Fruit fly (Drosophila melanogaster) whole organism, embryonic: Measurements from ENCODE around the gene Edg78E.

Experiments used
- Antp ChIP-seq: fragments of 200-800 bp; sonication (Bioruptor generic); optimal IDR thresholded peaks from 3 replicates; lab custom pipeline; 2016; ENCODE audit warnings: missing biosample characterization, missing genetic modification characterization
- Atf6 ChIP-seq: fragments of 200-800 bp; sonication (Bioruptor generic); IDR thresholded peaks from 2 replicates; pipeline ENCODE4 v1.3.6; 2022; ENCODE audit warnings: missing biosample characterization, missing genetic modification characterization
- B-H1 ChIP-seq: fragments of 200-800 bp; sonication (Bioruptor generic); IDR thresholded peaks from 3 replicates; pipeline ENCODE4 v1.3.6; 2022; ENCODE audit warnings: missing biosample characterization, missing genetic modification characterization
- CG10431 ChIP-seq: fragments of 200-800 bp; sonication (Bioruptor generic); optimal IDR thresholded peaks from 3 replicates; lab custom pipeline; 2018; ENCODE audit warnings: missing biosample characterization, mild to moderate bottlenecking, missing genetic modification characterization
- CG11504 ChIP-seq: fragments of 200-800 bp; sonication (Bioruptor generic); optimal IDR thresholded peaks from 3 replicates; lab custom pipeline; 2019; ENCODE audit warnings: missing biosample characterization, mild to moderate bottlenecking, missing genetic modification characterization, moderate library complexity
- CG14710 ChIP-seq: fragments of 200-800 bp; sonication (Bioruptor generic); optimal IDR thresholded peaks from 3 replicates; lab custom pipeline; 2019; ENCODE audit warnings: missing biosample characterization, mild to moderate bottlenecking, missing genetic modification characterization, moderate library complexity
- CG14965 ChIP-seq: fragments of 200-800 bp; sonication (Bioruptor generic); optimal IDR thresholded peaks from 2 replicates; lab custom pipeline; 2016; ENCODE audit warnings: missing biosample characterization, missing genetic modification characterization, borderline replicate concordance
- CG15073 ChIP-seq: fragments of 200-800 bp; sonication (Bioruptor generic); optimal IDR thresholded peaks from 2 replicates; lab custom pipeline; 2016; ENCODE audit warnings: missing biosample characterization, missing genetic modification characterization
- CG15514 ChIP-seq: fragments of 200-800 bp; sonication (Bioruptor generic); optimal IDR thresholded peaks from 3 replicates; lab custom pipeline; 2017; ENCODE audit warnings: missing biosample characterization, missing genetic modification characterization, mild to moderate bottlenecking, moderate library complexity, missing genetic modification reagents
- CG16813 ChIP-seq: fragments of 200-800 bp; sonication (Bioruptor generic); IDR thresholded peaks from 3 replicates; pipeline ENCODE4 v1.3.6; 2022; ENCODE audit warnings: missing biosample characterization, missing genetic modification characterization; ENCODE audit not compliant: partially characterized antibody
- CG17359 ChIP-seq: fragments of 200-800 bp; sonication (Bioruptor generic); optimal IDR thresholded peaks from 3 replicates; lab custom pipeline; 2018; ENCODE audit warnings: missing biosample characterization, mild to moderate bottlenecking, missing genetic modification characterization, moderate library complexity
- CG1792 ChIP-seq: fragments of 200-800 bp; sonication (Bioruptor generic); optimal IDR thresholded peaks from 2 replicates; lab custom pipeline; 2016; ENCODE audit warnings: missing biosample characterization, missing genetic modification characterization
- CG18262 ChIP-seq: fragments of 200-800 bp; optimal IDR thresholded peaks from 3 replicates; lab custom pipeline; 2019; ENCODE audit warnings: missing biosample characterization, mild to moderate bottlenecking, missing genetic modification characterization, moderate library complexity
- CG2202 ChIP-seq: fragments of 200-800 bp; sonication (Bioruptor generic); optimal IDR thresholded peaks from 2 replicates; lab custom pipeline; 2018; ENCODE audit warnings: missing biosample characterization, mild to moderate bottlenecking, missing genetic modification characterization
- CG2678 ChIP-seq: fragments of 200-800 bp; sonication (Bioruptor generic); optimal IDR thresholded peaks from 3 replicates; lab custom pipeline; 2019; ENCODE audit warnings: missing biosample characterization, mild to moderate bottlenecking, missing genetic modification characterization, moderate library complexity
- CG2889 ChIP-seq: fragments of 200-800 bp; sonication (Bioruptor generic); IDR thresholded peaks from 3 replicates; pipeline ENCODE4 v1.3.6; 2022; ENCODE audit warnings: missing biosample characterization, missing genetic modification characterization
- CG31441 ChIP-seq: fragments of 200-800 bp; sonication (Bioruptor generic); IDR thresholded peaks from 2 replicates; pipeline ENCODE4 v1.3.6; 2022; ENCODE audit warnings: missing biosample characterization, missing genetic modification characterization
- CG3281 ChIP-seq: fragments of 200-800 bp; sonication (Bioruptor generic); optimal IDR thresholded peaks from 3 replicates; lab custom pipeline; 2017; ENCODE audit warnings: missing biosample characterization, mild to moderate bottlenecking, missing genetic modification characterization
- CG33557 ChIP-seq: fragments of 200-800 bp; sonication (Bioruptor generic); optimal IDR thresholded peaks from 2 replicates; lab custom pipeline; 2019; ENCODE audit warnings: missing biosample characterization, mild to moderate bottlenecking, missing genetic modification characterization, moderate library complexity
- CG4328 ChIP-seq: fragments of 200-800 bp; sonication (Bioruptor generic); optimal IDR thresholded peaks from 3 replicates; lab custom pipeline; 2017; ENCODE audit warnings: missing biosample characterization, missing genetic modification reagents, missing genetic modification characterization
- CG6689 ChIP-seq: fragments of 200-800 bp; sonication (Bioruptor generic); IDR thresholded peaks from 2 replicates; pipeline ENCODE4 v1.3.6; 2022; ENCODE audit warnings: missing biosample characterization, missing genetic modification characterization
- CG6765 ChIP-seq: fragments of 200-800 bp; sonication (Bioruptor generic); optimal IDR thresholded peaks from 3 replicates; lab custom pipeline; 2017; ENCODE audit warnings: missing biosample characterization, mild to moderate bottlenecking, missing genetic modification characterization
- CG8388 ChIP-seq: fragments of 200-800 bp; sonication (Bioruptor generic); optimal IDR thresholded peaks from 2 replicates; lab custom pipeline; 2019; ENCODE audit warnings: missing biosample characterization, mild to moderate bottlenecking, missing genetic modification characterization, moderate library complexity
- Dad ChIP-seq: fragments of 200-800 bp; sonication (Bioruptor generic); optimal IDR thresholded peaks from 3 replicates; lab custom pipeline; 2016; ENCODE audit warnings: missing biosample characterization, missing genetic modification characterization
- HLH4C ChIP-seq: fragments of 200-800 bp; sonication (Bioruptor generic); IDR thresholded peaks from 3 replicates; pipeline ENCODE4 v1.3.6; 2022; ENCODE audit warnings: missing biosample characterization, missing genetic modification characterization; ENCODE audit not compliant: partially characterized antibody
- Hr39 ChIP-seq: fragments of >200 bp; optimal IDR thresholded peaks from 2 replicates; lab custom pipeline; 2017
- MESR4 ChIP-seq: fragments of 200-800 bp; sonication (Bioruptor generic); optimal IDR thresholded peaks from 2 replicates; lab custom pipeline; 2018; ENCODE audit warnings: missing biosample characterization, mild to moderate bottlenecking, missing genetic modification characterization, moderate library complexity
- Mad ChIP-seq: fragments of 200-800 bp; sonication (Bioruptor generic); optimal IDR thresholded peaks from 2 replicates; lab custom pipeline; 2016; ENCODE audit warnings: missing biosample characterization, missing genetic modification characterization
- Max ChIP-seq: fragments of 200-800 bp; sonication (Bioruptor generic); optimal IDR thresholded peaks from 2 replicates; lab custom pipeline; 2016; ENCODE audit warnings: missing biosample characterization, mild to moderate bottlenecking, missing genetic modification characterization
- Med ChIP-seq: fragments of 200-800 bp; sonication (Bioruptor generic); peaks from one replicate; lab custom pipeline; 2016; ENCODE audit warnings: missing biosample characterization, missing genetic modification characterization, mild to moderate bottlenecking, inconsistent platforms, moderate library complexity
- Neu2 ChIP-seq: fragments of 200-800 bp; sonication (Bioruptor generic); optimal IDR thresholded peaks from 3 replicates; lab custom pipeline; 2016; ENCODE audit warnings: missing biosample characterization, missing genetic modification characterization, borderline replicate concordance
- Poxn ChIP-seq: fragments of 200-800 bp; sonication (Bioruptor generic); IDR thresholded peaks from 2 replicates; pipeline ENCODE4 v1.3.6; 2022; ENCODE audit warnings: missing biosample characterization, missing genetic modification characterization
- Sry-δ ChIP-seq: fragments of 200-800 bp; sonication (Bioruptor generic); optimal IDR thresholded peaks from 2 replicates; lab custom pipeline; 2016; ENCODE audit warnings: missing biosample characterization, missing genetic modification characterization
- Usf ChIP-seq: fragments of 200-800 bp; sonication (Bioruptor generic); optimal IDR thresholded peaks from 2 replicates; lab custom pipeline; 2017; ENCODE audit warnings: missing genotype, missing biosample characterization, missing genetic modification characterization
- ac ChIP-seq: fragments of 200-800 bp; sonication (Bioruptor generic); optimal IDR thresholded peaks from 3 replicates; lab custom pipeline; 2017; ENCODE audit warnings: missing biosample characterization, mild to moderate bottlenecking, missing genetic modification characterization
- ato ChIP-seq: fragments of 200-800 bp; sonication (Bioruptor generic); IDR thresholded peaks from 2 replicates; pipeline ENCODE4 v1.3.6; 2022; ENCODE audit warnings: missing biosample characterization, missing genetic modification characterization; ENCODE audit not compliant: partially characterized antibody
- bowl ChIP-seq: fragments of 200-800 bp; sonication (Bioruptor generic); IDR thresholded peaks from 2 replicates; pipeline ENCODE4 v1.3.6; 2022; ENCODE audit warnings: missing biosample characterization, missing genetic modification characterization
- cad ChIP-seq: fragments of >200 bp; optimal IDR thresholded peaks from 2 replicates; lab custom pipeline; 2017; ENCODE audit warnings: missing biosample characterization, missing genetic modification characterization
- croc ChIP-seq: fragments of 200-800 bp; sonication (Bioruptor generic); conservative IDR thresholded peaks from 3 replicates; pipeline ENCODE4 v1.3.6; 2022; ENCODE audit warnings: missing biosample characterization, missing genetic modification characterization
- cwo ChIP-seq: fragments of 200-800 bp; sonication (Bioruptor generic); optimal IDR thresholded peaks from 3 replicates; lab custom pipeline; 2017; ENCODE audit warnings: missing biosample characterization, missing genetic modification characterization, mild to moderate bottlenecking, moderate library complexity, missing genetic modification reagents
- fru ChIP-seq: fragments of >200 bp; optimal IDR thresholded peaks from 2 replicates; lab custom pipeline; 2017
- hb ChIP-seq: fragments of 200-800 bp; sonication (Bioruptor generic); IDR thresholded peaks from 3 replicates; pipeline ENCODE4 v1.3.6; 2022; ENCODE audit warnings: missing biosample characterization, missing genetic modification characterization; ENCODE audit not compliant: partially characterized antibody
- mam ChIP-seq: fragments of 200-800 bp; sonication (Bioruptor generic); optimal IDR thresholded peaks from 3 replicates; lab custom pipeline; 2016; ENCODE audit warnings: missing biosample characterization, missing genetic modification characterization
- org-1 ChIP-seq: fragments of 200-800 bp; sonication (Bioruptor generic); optimal IDR thresholded peaks from 2 replicates; lab custom pipeline; 2017; ENCODE audit warnings: missing biosample characterization, missing genetic modification characterization
- prd ChIP-seq, 3 experiments: fragments of >200 bp in 2 of 3; fragments of 200-800 bp in 1 of 3; sonication (Bioruptor generic) in 1 of 3; optimal IDR thresholded peaks in 2 of 3; IDR thresholded peaks in 1 of 3; 2 replicates in 2 of 3; 3 replicates in 1 of 3; pipeline versions ENCODE4 v1.3.6 to Lab custom; 2017 to 2022; ENCODE audit warnings: missing biosample characterization in 1 of 3, missing genetic modification characterization in 1 of 3
- psq ChIP-seq: fragments of 200-800 bp; sonication (Bioruptor generic); optimal IDR thresholded peaks from 2 replicates; lab custom pipeline; 2017; ENCODE audit warnings: missing biosample characterization, missing genetic modification characterization
- row ChIP-seq: fragments of 200-800 bp; sonication (Bioruptor generic); IDR thresholded peaks from 3 replicates; pipeline ENCODE4 v1.3.6; 2022; ENCODE audit warnings: missing biosample characterization, missing genetic modification characterization
- sim ChIP-seq: fragments of 200-800 bp; sonication (Bioruptor generic); IDR thresholded peaks from 2 replicates; pipeline ENCODE4 v1.3.6; 2022; ENCODE audit warnings: missing biosample characterization, missing genetic modification characterization
- trem ChIP-seq: fragments of 200-800 bp; optimal IDR thresholded peaks from 3 replicates; lab custom pipeline; 2019; ENCODE audit warnings: missing biosample characterization, mild to moderate bottlenecking, missing genetic modification characterization, moderate library complexity
- yki ChIP-seq: fragments of >200 bp; optimal IDR thresholded peaks from 3 replicates; lab custom pipeline; 2018

Gene Edg78E

dm6 chr3L:21253761-21254523, 43.7 kb downstream of the Edg78E start (continued):
- TF ChIP-seq Poxn (GFP tag; lab: Robert Waterston, UW) = no peak
- 0 out of 3 replicates have a peak, but pooled peaks have one; percentile 31 for TF ChIP-seq croc (GFP tag; lab: Robert Waterston, UW)
- peak; percentile 47 for TF ChIP-seq trem
- TF ChIP-seq Max (GFP tag; lab: Kevin White, UChicago) = no peak
- TF ChIP-seq cad (GFP tag; lab: Kevin White, UChicago) = no peak
- no peak for TF ChIP-seq Antp (GFP tag; lab: Kevin White, UChicago)
- peak; percentile 73 for TF ChIP-seq CG18262 (tag; lab: Kevin White, UChicago)
- TF ChIP-seq Mad (GFP tag; lab: Kevin White, UChicago) = no peak
- TF ChIP-seq CG15073 = no peak
- TF ChIP-seq hb (GFP tag; lab: Robert Waterston, UW) = no peak
- peak; percentile 50 for TF ChIP-seq CG17359 (tag; lab: Kevin White, UChicago)
- TF ChIP-seq HLH4C (GFP tag; lab: Robert Waterston, UW) = no peak
- no peak for TF ChIP-seq psq (GFP tag; lab: Kevin White, UChicago)
- TF ChIP-seq B-H1 = no peak
- no peak for TF ChIP-seq org-1 (GFP tag; lab: Kevin White, UChicago)
- no peak for TF ChIP-seq cwo (GFP tag; lab: Kevin White, UChicago)
- no peak for TF ChIP-seq CG3281
- TF ChIP-seq prd (optimal IDR thresholded peaks at IDR 0.05; lab: Kevin White, UChicago) = no peak
- TF ChIP-seq prd (GFP tag; IDR thresholded peaks at IDR 0.05; lab: Robert Waterston, UW) = peak; percentile 59; the same call in 1 of the 3 replicates
- TF ChIP-seq CG11504 (tag; lab: Kevin White, UChicago) = peak; percentile 70
- TF ChIP-seq mam (GFP tag; lab: Kevin White, UChicago) = peak; percentile 8
- no peak for TF ChIP-seq CG16813 (GFP tag; lab: Robert Waterston, UW)
- TF ChIP-seq CG1792 (GFP tag; lab: Kevin White, UChicago) = no peak
- no peak for TF ChIP-seq CG2202 (tag; lab: Kevin White, UChicago)
- no peak for TF ChIP-seq CG2889
- no peak for TF ChIP-seq Dad (GFP tag; lab: Kevin White, UChicago)
- TF ChIP-seq CG6765 = no peak
- no peak for TF ChIP-seq CG15514 (GFP tag; lab: Kevin White, UChicago)
- no peak for TF ChIP-seq Neu2
- TF ChIP-seq CG33557 = no peak
- TF ChIP-seq CG10431 (GFP tag; lab: Kevin White, UChicago) = no peak
- TF ChIP-seq ac (GFP tag; lab: Kevin White, UChicago) = no peak
- peak; percentile 58 for TF ChIP-seq CG2678 (tag; lab: Kevin White, UChicago)
- TF ChIP-seq Usf (GFP tag; lab: Kevin White, UChicago) = no peak
- no peak for TF ChIP-seq Hr39 (lab: Kevin White, UChicago)
- no peak for TF ChIP-seq yki (lab: Kevin White, UChicago)
- no peak for TF ChIP-seq MESR4 (GFP tag; lab: Kevin White, UChicago)
- no peak for TF ChIP-seq fru (lab: Kevin White, UChicago)
- TF ChIP-seq CG6689 (GFP tag; lab: Robert Waterston, UW) = peak; percentile 18; the same call in 1 of the 2 replicates
- no peak for TF ChIP-seq Atf6 (GFP tag; lab: Robert Waterston, UW)
- TF ChIP-seq Med (GFP tag; lab: Kevin White, UChicago) = peak; percentile 12
- TF ChIP-seq sim (GFP tag; lab: Robert Waterston, UW) = no peak
- peak; percentile 48 for TF ChIP-seq row (GFP tag; lab: Robert Waterston, UW)
- TF ChIP-seq CG4328 (GFP tag; lab: Kevin White, UChicago) = no peak
- TF ChIP-seq CG31441 (GFP tag; lab: Robert Waterston, UW) = peak; percentile 65
- no peak for TF ChIP-seq CG14965
- no peak for TF ChIP-seq bowl
- TF ChIP-seq Sry-δ (GFP tag; lab: Kevin White, UChicago) = no peak
- TF ChIP-seq CG14710 (tag; lab: Kevin White, UChicago) = peak; percentile 52
- peak; percentile 42 for TF ChIP-seq CG8388
- no peak for TF ChIP-seq ato
